Worm (Caenorhabditis elegans) whole organism, young adult: ENCODE results near the gene perm-5.

Experiments
- B0035.1 ChIP-seq: sonication (generic microtip); optimal IDR thresholded peaks from 2 replicates; lab custom pipeline; 2016; ENCODE audit warnings: missing genetic modification characterization, mild to moderate bottlenecking, missing compliant biosample characterization, missing genotype, missing genetic modification reagents
- B0261.1 ChIP-seq: sonication (generic microtip); optimal IDR thresholded peaks from 2 replicates; lab custom pipeline; 2016; ENCODE audit warnings: mild to moderate bottlenecking, missing genetic modification characterization, moderate library complexity, missing compliant biosample characterization
- T26A5.8 ChIP-seq: sonication (generic microtip); optimal IDR thresholded peaks from 2 replicates; lab custom pipeline; 2016; ENCODE audit warnings: missing genetic modification characterization, missing compliant biosample characterization
- Y67H2A.10 ChIP-seq: fragments of 200-800 bp; sonication (Bioruptor generic); conservative IDR thresholded peaks from 2 replicates; pipeline ENCODE4 v1.3.6; 2022; ENCODE audit warnings: missing genetic modification reagents, missing genetic modification characterization, missing compliant biosample characterization
- ZK185.1 ChIP-seq: sonication (generic microtip); optimal IDR thresholded peaks from 2 replicates; lab custom pipeline; 2016; ENCODE audit warnings: mild to moderate bottlenecking, missing genetic modification characterization, missing compliant biosample characterization; ENCODE audit not compliant: poor library complexity, severe bottlenecking
- akir-1 ChIP-seq: fragments of 200-800 bp; sonication (Bioruptor generic); optimal IDR thresholded peaks from 2 replicates; lab custom pipeline; 2018; ENCODE audit warnings: mild to moderate bottlenecking, missing genetic modification characterization, moderate library complexity, missing compliant biosample characterization
- ama-1 ChIP-seq, 3 experiments: fragments of 150-350 bp in 1 of 3; sonication (generic microtip) in 2 of 3; optimal IDR thresholded peaks; 2 replicates each; lab custom pipeline; 2014 to 2018; ENCODE audit warnings: missing biosample characterization in 2 of 3, missing genetic modification characterization in 2 of 3, missing genetic modification reagents in 2 of 3
- attf-6 ChIP-seq: fragments of 200-800 bp; sonication (Bioruptor generic); IDR thresholded peaks from 2 replicates; pipeline ENCODE4 v1.3.6; 2022; ENCODE audit warnings: missing genetic modification reagents, missing genetic modification characterization, missing compliant biosample characterization
- ccch-3 ChIP-seq: fragments of 200-800 bp; sonication (Bioruptor generic); optimal IDR thresholded peaks from 2 replicates; lab custom pipeline; 2018; ENCODE audit warnings: mild to moderate bottlenecking, missing genetic modification characterization, missing compliant biosample characterization
- cebp-1 ChIP-seq, 2 experiments: fragments of 200-800 bp in 1 of 2; sonication (Bioruptor generic) in 1 of 2; sonication (generic microtip) in 1 of 2; IDR thresholded peaks in 1 of 2; optimal IDR thresholded peaks in 1 of 2; 2 replicates each; pipeline versions ENCODE4 v1.3.6 to Lab custom; 2017 to 2022; ENCODE audit warnings: missing compliant biosample characterization in 2 of 2, missing genetic modification characterization in 2 of 2, mild to moderate bottlenecking in 1 of 2, missing genetic modification reagents in 1 of 2, moderate library complexity in 1 of 2
- cebp-2 ChIP-seq: fragments of 200-800 bp; sonication (Bioruptor generic); IDR thresholded peaks from 2 replicates; pipeline ENCODE4 v1.3.6; 2022; ENCODE audit warnings: missing genetic modification characterization, missing compliant biosample characterization
- ceh-100 ChIP-seq: fragments of 200-800 bp; sonication (Bioruptor generic); IDR thresholded peaks from 2 replicates; pipeline ENCODE4 v1.3.6; 2022; ENCODE audit warnings: missing genetic modification reagents, missing genetic modification characterization, missing compliant biosample characterization
- ceh-79 ChIP-seq: sonication (generic microtip); optimal IDR thresholded peaks from 2 replicates; lab custom pipeline; 2017; ENCODE audit warnings: mild to moderate bottlenecking, missing genetic modification characterization, missing compliant biosample characterization
- dox-1 ChIP-seq: fragments of 200-800 bp; sonication (Bioruptor generic); IDR thresholded peaks from 2 replicates; pipeline ENCODE4 v1.3.6; 2022; ENCODE audit warnings: missing genetic modification reagents, missing genetic modification characterization, missing compliant biosample characterization
- dpl-1 ChIP-seq: fragments of 150-350 bp; optimal IDR thresholded peaks from 2 replicates; lab custom pipeline; 2014; ENCODE audit warnings: missing biosample characterization, missing genetic modification reagents, missing genetic modification characterization
- ekl-4 ChIP-seq: fragments of 200-800 bp; sonication (Bioruptor generic); IDR thresholded peaks from 2 replicates; pipeline ENCODE4 v1.3.6; 2022; ENCODE audit warnings: missing genetic modification reagents, missing genetic modification characterization, missing compliant biosample characterization
- ets-4 ChIP-seq: fragments of 200-800 bp; sonication (Bioruptor generic); optimal IDR thresholded peaks from 2 replicates; lab custom pipeline; 2018; ENCODE audit warnings: mild to moderate bottlenecking, missing genetic modification characterization, missing compliant biosample characterization
- fkh-3 ChIP-seq: sonication (generic microtip); optimal IDR thresholded peaks from 2 replicates; lab custom pipeline; 2016; ENCODE audit warnings: mild to moderate bottlenecking, missing genetic modification characterization, missing compliant biosample characterization
- hlh-12 ChIP-seq: sonication (generic microtip); optimal IDR thresholded peaks from 2 replicates; lab custom pipeline; 2016; ENCODE audit warnings: missing genetic modification characterization, missing compliant biosample characterization
- hsf-1 ChIP-seq: fragments of 200-800 bp; sonication (Bioruptor generic); IDR thresholded peaks from 2 replicates; pipeline ENCODE4 v1.3.6; 2022; ENCODE audit warnings: missing genetic modification reagents, missing genetic modification characterization, missing compliant biosample characterization
- lag-1 ChIP-seq: fragments of 200-800 bp; sonication (Bioruptor generic); IDR thresholded peaks from 2 replicates; pipeline ENCODE4 v1.3.6; 2022; ENCODE audit warnings: missing genetic modification reagents, missing genetic modification characterization, missing compliant biosample characterization
- let-607 ChIP-seq, 2 experiments: fragments of 200-800 bp in 1 of 2; sonication (Bioruptor generic) in 1 of 2; sonication (generic microtip) in 1 of 2; optimal IDR thresholded peaks; 2 replicates each; lab custom pipeline; 2016 to 2018; ENCODE audit warnings: mild to moderate bottlenecking in 2 of 2, missing compliant biosample characterization in 2 of 2, missing genetic modification characterization in 2 of 2, moderate library complexity in 2 of 2, missing genotype in 1 of 2
- lin-26 ChIP-seq: fragments of 200-800 bp; sonication (Bioruptor generic); IDR thresholded peaks from 2 replicates; pipeline ENCODE4 v1.3.6; 2022; ENCODE audit warnings: missing genetic modification reagents, missing genetic modification characterization, missing compliant biosample characterization
- lir-1 ChIP-seq: fragments of 200-800 bp; sonication (Bioruptor generic); conservative IDR thresholded peaks from 2 replicates; pipeline ENCODE4 v1.3.6; 2022; ENCODE audit warnings: missing genetic modification reagents, missing genetic modification characterization, missing compliant biosample characterization
- lsy-27 ChIP-seq: sonication (generic microtip); optimal IDR thresholded peaks from 2 replicates; lab custom pipeline; 2017; ENCODE audit warnings: missing genetic modification characterization, mild to moderate bottlenecking, missing compliant biosample characterization, antibody characterized with exemption, missing genotype, borderline replicate concordance; ENCODE audit not compliant: insufficient read depth
- madf-3 ChIP-seq: fragments of 200-800 bp; sonication (Bioruptor generic); IDR thresholded peaks from 2 replicates; pipeline ENCODE4 v1.3.6; 2022; ENCODE audit warnings: missing genetic modification reagents, missing genetic modification characterization, missing compliant biosample characterization
- mel-28 ChIP-seq: sonication (generic microtip); optimal IDR thresholded peaks from 2 replicates; lab custom pipeline; 2016; ENCODE audit warnings: borderline replicate concordance, mild to moderate bottlenecking, missing genetic modification characterization, missing compliant biosample characterization
- nhr-27 ChIP-seq: fragments of 200-800 bp; sonication (Bioruptor generic); optimal IDR thresholded peaks from 2 replicates; lab custom pipeline; 2018; ENCODE audit warnings: mild to moderate bottlenecking, missing genetic modification characterization, moderate library complexity, missing compliant biosample characterization
- pbrm-1 ChIP-seq: fragments of 200-800 bp; sonication (Bioruptor generic); IDR thresholded peaks from 2 replicates; pipeline ENCODE4 v1.3.6; 2022; ENCODE audit warnings: missing genetic modification reagents, missing genetic modification characterization, missing compliant biosample characterization
- pha-4 ChIP-seq: fragments of 150-350 bp; sonication (generic microtip); optimal IDR thresholded peaks from 2 replicates; lab custom pipeline; 2014; ENCODE audit warnings: missing biosample characterization, missing genetic modification reagents, missing genetic modification characterization
- rcor-1 ChIP-seq: fragments of 200-800 bp; sonication (Bioruptor generic); IDR thresholded peaks from 2 replicates; pipeline ENCODE4 v1.3.6; 2022; ENCODE audit warnings: missing genetic modification reagents, missing genetic modification characterization, missing compliant biosample characterization
- repo-1 ChIP-seq: sonication (generic microtip); optimal IDR thresholded peaks from 2 replicates; lab custom pipeline; 2017; ENCODE audit warnings: mild to moderate bottlenecking, missing genetic modification characterization, missing compliant biosample characterization
- snpc-3.4 ChIP-seq: sonication (generic microtip); optimal IDR thresholded peaks from 2 replicates; lab custom pipeline; 2017; ENCODE audit warnings: missing genetic modification characterization, mild to moderate bottlenecking, missing compliant biosample characterization, antibody characterized with exemption, moderate library complexity, missing genotype, missing genetic modification reagents
- somi-1 ChIP-seq: fragments of 200-800 bp; sonication (Bioruptor generic); optimal IDR thresholded peaks from 2 replicates; lab custom pipeline; 2018; ENCODE audit warnings: mild to moderate bottlenecking, missing genetic modification characterization, missing compliant biosample characterization

The perm-5 gene

ce11 chrIV:5706603-5707002 lies 3.3 kb upstream of the perm-5 start (continued):
- TF ChIP-seq attf-6 (GFP tag; lab: Robert Waterston, UW), result no peak

- TF ChIP-seq ekl-4 (GFP tag; lab: Robert Waterston, UW) (no peak), ama-1 (optimal IDR thresholded peaks at IDR 0.05; lab: Kevin White, UChicago) (no peak), ama-1 (GFP tag; optimal IDR thresholded peaks at IDR 0.05; lab: Kevin White, UChicago) (no peak), dox-1 (GFP tag; lab: Robert Waterston, UW) (no peak), pha-4 (tag; lab: Kevin White, UChicago) (no peak)
Measured at ce11 chrIV:5703917-5704316, 649 bp upstream of the perm-5 start.

ce11 chrIV:5701646-5702045 lies 1.6 kb downstream of the perm-5 start:
- no peak for TF ChIP-seq fkh-3 (tag; lab: Kevin White, UChicago)
- no peak for TF ChIP-seq somi-1 (GFP tag; lab: Kevin White, UChicago)
- no peak for TF ChIP-seq B0035.1 (tag; lab: Kevin White, UChicago)
- no peak for TF ChIP-seq lin-26 (GFP tag; lab: Robert Waterston, UW)
- no peak for TF ChIP-seq rcor-1 (GFP tag; lab: Robert Waterston, UW)
- no peak for TF ChIP-seq hsf-1 (GFP tag; lab: Robert Waterston, UW)
- no peak for TF ChIP-seq ceh-100
- TF ChIP-seq cebp-1 (GFP tag; IDR thresholded peaks at IDR 0.05; lab: Robert Waterston, UW), result no peak
- TF ChIP-seq cebp-1 (tag; optimal IDR thresholded peaks at IDR 0.05; lab: Kevin White, UChicago), result no peak
- no peak for TF ChIP-seq akir-1 (GFP tag; lab: Kevin White, UChicago)
- no peak for TF ChIP-seq cebp-2 (GFP tag; lab: Robert Waterston, UW)
- TF ChIP-seq repo-1, result no peak
- no peak for TF ChIP-seq lag-1 (GFP tag; lab: Robert Waterston, UW)
- TF ChIP-seq T26A5.8, result no peak
- TF ChIP-seq ets-4 (GFP tag; lab: Kevin White, UChicago), result no peak
- no peak for TF ChIP-seq ccch-3 (GFP tag; lab: Kevin White, UChicago)
- TF ChIP-seq let-607 (tag; optimal IDR thresholded peaks at IDR 0.05; lab: Kevin White, UChicago), result no peak

ce11 chrIV:5700372-5700771 lies 2.9 kb downstream of the perm-5 start:
- TF ChIP-seq ceh-79 (tag; lab: Kevin White, UChicago), result no peak
- no peak for TF ChIP-seq B0035.1 (tag; lab: Kevin White, UChicago)
- TF ChIP-seq nhr-27 (tag; lab: Kevin White, UChicago), result no peak
- no peak for TF ChIP-seq pbrm-1

- peak; percentile 80; the same call in 1 of the 2 replicates for TF ChIP-seq madf-3 (GFP tag; lab: Robert Waterston, UW)
- 0 out of 2 replicates have a peak, but pooled peaks have one; percentile 14 for TF ChIP-seq attf-6 (GFP tag; lab: Robert Waterston, UW)
- TF ChIP-seq, all 124 proteins: peak for 2; not testable (repeated sequence) for 122
Measured at ce11 chrIV:5691189-5691588, 12.1 kb downstream of the perm-5 start.

ce11 chrIV:5690386-5691080 lies 12.7 kb downstream of the perm-5 start, which contains the start of gene C55C3.8:
Gene C55C3.8, plus strand, starts transcription at chrIV:5691030.
- TF ChIP-seq ZK185.1 (tag; lab: Kevin White, UChicago), result no peak
- TF ChIP-seq mel-28 (tag; lab: Kevin White, UChicago), result no peak
- TF ChIP-seq Y67H2A.10 (GFP tag; lab: Robert Waterston, UW), result no peak
- no peak for TF ChIP-seq snpc-3.4 (tag; lab: Kevin White, UChicago)
- no peak for TF ChIP-seq B0261.1 (tag; lab: Kevin White, UChicago)
- TF ChIP-seq lsy-27 (tag; lab: Kevin White, UChicago), result no peak
- no peak for TF ChIP-seq let-607 (tag; optimal IDR thresholded peaks at IDR 0.05; lab: Kevin White, UChicago)
- TF ChIP-seq lir-1 (GFP tag; lab: Robert Waterston, UW), result no peak
- no peak for TF ChIP-seq rcor-1 (GFP tag; lab: Robert Waterston, UW)
- no peak for TF ChIP-seq hlh-12
- TF ChIP-seq pha-4 (tag; lab: Kevin White, UChicago), result no peak
- no peak for TF ChIP-seq dpl-1 (GFP tag; lab: Kevin White, UChicago)
- no peak for TF ChIP-seq hsf-1 (GFP tag; lab: Robert Waterston, UW)
